Worm (Caenorhabditis elegans): ENCODE results near the gene C01G12.5.
"Not testable (repeated sequence)": the region's sequence is repeated elsewhere in the genome, so short reads cannot be mapped to it uniquely, and the experiment has no call there.

Gene C01G12.5

DNA sequence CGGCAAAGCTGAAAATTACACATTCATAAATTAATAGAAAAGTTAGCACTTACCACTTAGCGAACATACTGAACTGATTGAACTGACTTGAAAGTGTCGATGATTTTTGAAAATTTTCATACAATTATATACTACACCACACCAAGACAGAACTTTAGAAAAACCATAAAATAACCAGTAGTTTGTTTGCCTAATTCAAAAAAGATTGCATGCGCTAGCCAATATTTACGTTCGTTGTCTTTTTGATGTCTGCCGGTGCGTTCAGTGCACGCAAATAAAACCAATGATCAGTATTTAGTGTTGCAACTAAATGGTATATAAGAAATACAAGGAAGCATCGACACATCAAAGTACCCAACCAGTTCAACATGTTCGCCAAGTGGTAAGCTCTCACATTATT is 6.8 kb downstream of the C01G12.5 start, which contains the start of the genes nspb-8 and nspb-9:
TSS of gene nspb-8 (minus strand) at position 101 of the 400 bp plus-strand sequence.
TSS of gene nspb-9 (plus strand) at position 311 of the 400 bp plus-strand sequence.
- no peak for TF ChIP-seq unc-62 (GFP tag; optimal IDR thresholded peaks at IDR 0.05)

DNA sequence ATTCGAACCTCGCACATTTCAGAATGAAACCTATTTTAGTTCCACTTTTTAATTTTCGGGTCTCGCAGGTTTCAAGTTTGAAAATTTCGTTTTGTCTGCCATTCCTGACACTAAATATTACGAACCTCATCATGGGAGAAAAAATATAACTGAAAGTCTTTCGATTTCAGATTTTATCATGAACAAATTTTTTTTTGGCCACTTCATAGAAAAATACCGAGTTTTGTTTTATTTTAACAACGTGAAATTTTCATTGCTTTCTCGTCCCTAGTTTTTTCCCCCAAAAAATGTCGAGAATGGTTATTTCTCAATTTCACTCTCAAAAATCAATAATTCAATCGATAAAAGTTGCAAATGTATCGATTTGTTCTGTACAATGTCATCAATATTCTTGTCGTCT is 8.6 kb downstream of the C01G12.5 start, which contains the start of gene C01G12.9:
TSS of gene C01G12.9 (plus strand) at position 301 of the 400 bp plus-strand sequence.
- no peak for TF ChIP-seq unc-62 (GFP tag; optimal IDR thresholded peaks at IDR 0.05)

DNA sequence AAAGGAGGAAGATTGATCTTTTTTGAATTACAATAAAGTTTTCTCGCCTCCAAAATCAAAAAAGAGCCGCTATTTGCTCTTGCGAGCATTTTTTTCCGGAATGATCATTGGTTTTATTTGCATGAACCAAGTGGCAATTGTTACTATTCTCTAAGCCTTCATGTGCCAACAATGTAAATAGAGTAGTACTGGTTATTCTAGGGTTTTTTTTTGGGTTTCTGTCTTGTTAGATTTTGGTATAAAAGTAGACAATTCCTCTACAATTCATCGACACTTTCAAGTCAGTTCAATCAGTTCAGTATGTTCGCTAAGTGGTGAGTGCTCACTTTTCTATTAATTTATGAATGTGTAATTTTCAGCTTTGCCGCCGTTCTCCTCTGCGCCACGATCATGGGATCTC is 9.3 kb downstream of the C01G12.5 start, which contains the start of gene nspb-7:
TSS of gene nspb-7 (plus strand) at position 301 of the 400 bp plus-strand sequence.
- no peak for TF ChIP-seq unc-62 (GFP tag; optimal IDR thresholded peaks at IDR 0.05)

DNA sequence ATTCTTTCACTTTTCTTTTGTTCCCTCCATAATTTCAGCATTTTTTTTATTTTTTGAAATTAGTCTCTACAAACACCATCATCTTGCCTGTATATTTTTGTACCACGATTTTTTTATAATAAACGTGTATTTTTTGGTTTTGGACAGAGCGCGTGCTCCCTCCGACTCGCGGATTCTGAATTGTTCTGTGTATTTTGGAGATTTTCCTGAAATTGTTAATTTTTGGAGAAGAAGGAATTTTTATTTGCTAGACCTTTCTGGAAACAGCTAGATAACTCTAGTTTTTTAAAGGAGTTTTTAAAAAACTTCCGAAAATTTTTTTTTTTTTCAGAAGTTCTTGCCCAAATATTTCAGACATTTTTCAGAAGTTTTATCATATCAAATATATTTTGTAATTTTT is 10.9 kb downstream of the C01G12.5 start, which contains the start of gene C01G12.13:
TSS of gene C01G12.13 (plus strand) at position 301 of the 400 bp plus-strand sequence.
- no peak for TF ChIP-seq unc-62 (GFP tag; optimal IDR thresholded peaks at IDR 0.05)

DNA sequence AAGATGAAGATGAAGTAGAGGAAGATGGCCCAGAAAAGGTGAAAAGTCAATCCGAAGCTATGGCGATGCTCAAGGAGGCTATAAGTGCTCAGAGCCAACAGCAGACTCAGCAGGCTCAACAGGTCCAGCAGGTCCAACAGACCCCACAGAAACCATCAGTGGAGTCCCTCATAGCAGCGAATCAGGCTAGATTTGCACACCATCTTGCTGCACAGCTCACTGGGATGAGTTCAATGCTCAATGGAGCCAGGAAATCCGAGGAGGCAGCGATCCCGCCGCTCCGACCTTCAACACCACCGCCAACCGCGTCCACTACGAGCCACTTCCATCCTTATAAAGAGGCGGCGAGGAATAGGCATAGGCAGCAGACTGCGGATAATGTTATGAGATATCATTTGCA is 12.5 kb downstream of the C01G12.5 start:
- TF ChIP-seq unc-62 (GFP tag; optimal IDR thresholded peaks at IDR 0.05), result no peak

DNA sequence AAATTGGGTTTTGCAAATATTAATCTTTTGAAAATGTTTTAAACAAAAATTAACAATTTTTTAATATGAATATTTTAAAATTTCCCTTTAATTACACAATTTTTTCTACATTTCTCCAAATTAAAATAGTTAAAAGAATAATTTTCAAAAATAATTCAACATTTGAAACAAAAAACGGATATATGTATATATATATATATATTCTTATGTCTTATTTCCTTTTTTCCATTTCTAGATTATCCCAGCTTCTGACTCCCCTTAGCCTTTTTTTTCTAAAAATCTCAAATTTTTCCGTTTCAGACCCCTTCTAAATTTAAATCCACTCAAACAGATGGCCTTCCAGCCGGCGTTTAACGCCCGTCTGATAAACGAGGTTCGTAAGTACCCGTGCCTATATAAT is 14.0 kb downstream of the C01G12.5 start, which contains the start of gene madf-5:
TSS of gene madf-5 (plus strand) at position 301 of the 400 bp plus-strand sequence.
- no peak for TF ChIP-seq unc-62 (GFP tag; optimal IDR thresholded peaks at IDR 0.05)

DNA sequence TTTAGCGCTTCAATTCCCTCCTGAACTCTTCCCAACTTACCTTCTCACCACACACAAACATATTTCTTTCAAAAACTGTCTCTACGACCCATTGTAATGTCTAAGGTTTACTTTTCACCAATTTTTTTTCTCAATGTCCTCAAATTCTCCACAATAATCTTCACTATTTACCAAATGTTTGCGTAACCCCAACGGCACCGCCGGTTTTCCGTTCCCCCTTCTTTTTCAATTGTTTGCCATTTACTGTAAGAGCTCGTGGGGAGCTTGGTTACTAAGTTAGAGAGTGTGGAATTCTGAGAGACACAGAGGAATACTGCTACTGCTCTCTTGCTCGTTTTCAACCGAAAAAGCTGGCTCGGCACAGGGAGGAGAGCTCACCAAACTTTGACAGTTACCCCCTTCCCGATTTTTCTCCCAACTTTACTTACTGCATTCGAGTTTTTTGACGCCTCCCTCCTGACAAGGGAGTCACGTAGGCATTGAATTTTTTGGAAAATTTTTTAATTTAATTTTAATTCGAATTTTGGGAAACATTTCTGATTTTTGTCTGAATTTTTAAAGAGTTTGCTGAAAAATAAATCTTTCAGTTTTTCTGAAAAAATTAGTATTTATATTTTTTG is 16.7 kb downstream of the C01G12.5 start:
- no peak for TF ChIP-seq unc-62 (GFP tag; optimal IDR thresholded peaks at IDR 0.05)

DNA sequence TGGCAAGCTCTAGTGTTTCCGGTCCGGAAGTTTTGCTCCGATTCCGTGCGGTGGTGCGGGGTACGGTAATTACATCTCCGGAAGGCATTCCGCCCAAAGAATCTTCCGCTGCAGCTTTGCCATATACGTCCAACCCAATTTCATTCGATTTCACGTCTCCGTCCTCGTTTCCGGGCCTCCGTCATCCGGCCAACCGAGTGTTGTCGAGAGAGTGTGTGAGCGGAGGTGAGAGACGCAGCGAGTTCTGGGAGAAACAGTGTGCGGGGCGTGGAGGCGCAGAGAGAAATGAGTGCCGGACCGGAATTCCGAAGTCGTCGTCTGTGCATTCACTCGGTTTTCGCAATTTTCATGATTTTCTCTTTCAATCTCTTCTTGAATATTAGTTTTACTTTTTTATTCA is 18.0 kb downstream of the C01G12.5 start:
- TF ChIP-seq unc-62 (GFP tag; optimal IDR thresholded peaks at IDR 0.05), result no peak

DNA sequence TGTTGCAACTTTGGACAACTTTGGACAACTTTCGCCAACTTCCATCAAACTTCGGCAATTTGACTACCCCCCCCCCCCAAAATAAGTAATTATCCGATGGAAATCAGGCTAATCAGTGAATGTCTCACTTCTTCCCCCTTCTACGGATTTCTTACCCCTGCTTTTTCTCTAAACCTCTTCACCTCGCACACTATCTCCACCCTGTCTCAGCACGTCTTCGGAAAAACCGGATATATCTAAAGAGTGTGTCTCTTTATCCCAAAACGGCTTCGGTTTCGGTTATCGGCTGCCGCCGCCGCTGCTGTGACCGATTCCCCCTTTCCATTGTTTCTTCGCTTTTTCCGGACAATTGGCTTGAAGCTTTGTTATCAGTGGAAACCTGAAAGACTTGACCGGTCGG is 19.5 kb downstream of the C01G12.5 start:
- no peak for TF ChIP-seq unc-62 (GFP tag; optimal IDR thresholded peaks at IDR 0.05)

DNA sequence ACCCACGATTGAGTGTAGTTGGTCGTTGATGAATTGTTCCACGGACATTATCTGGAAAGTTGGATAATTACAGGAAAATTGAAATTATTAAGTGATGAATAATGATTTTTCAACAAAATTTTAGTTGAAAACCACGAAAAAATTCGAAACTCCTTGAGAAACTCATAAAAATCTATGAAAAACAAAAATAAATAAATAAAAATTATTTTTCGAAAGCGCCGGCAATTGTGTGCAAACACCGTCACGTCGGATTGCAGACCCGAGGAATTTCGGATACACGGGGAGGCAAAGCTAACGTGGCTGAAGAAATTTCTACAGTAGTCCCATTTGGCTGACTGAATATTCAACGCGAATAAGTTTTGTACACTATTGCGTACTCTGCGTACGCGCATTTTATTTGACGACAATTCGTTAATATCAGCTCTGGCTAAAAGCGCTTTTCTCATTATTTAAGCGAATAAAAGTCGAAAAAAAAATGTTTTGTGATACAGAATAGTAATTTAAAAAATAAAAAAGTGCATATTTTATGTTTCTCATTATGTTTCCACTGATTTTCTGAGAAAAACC is 25.7 kb downstream of the C01G12.5 start, which contains the start of gene mog-4:
TSS of gene mog-4 (minus strand) at position 51 of the 567 bp plus-strand sequence.
- TF ChIP-seq unc-62 (GFP tag; optimal IDR thresholded peaks at IDR 0.05), result not testable (repeated sequence)

DNA sequence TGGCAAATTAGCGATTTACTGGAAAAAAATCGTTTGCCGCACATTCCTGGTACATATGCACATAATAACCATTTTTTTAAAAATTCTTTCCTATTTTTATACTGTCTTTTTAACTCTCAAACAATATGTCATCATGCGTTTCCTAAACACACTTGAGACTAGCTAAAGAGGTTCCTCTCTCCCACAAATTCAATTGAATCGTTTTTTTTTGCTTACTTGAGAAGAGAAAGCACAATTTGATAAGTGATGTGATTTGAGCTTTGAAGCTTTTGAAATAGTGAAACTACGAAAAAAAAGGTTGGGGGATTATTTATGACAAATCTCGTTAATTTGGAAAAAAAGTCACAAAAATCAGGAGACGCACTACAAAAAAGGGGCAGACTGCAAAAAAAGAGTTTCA is 32.3 kb downstream of the C01G12.5 start:
- no peak for TF ChIP-seq unc-62 (GFP tag; optimal IDR thresholded peaks at IDR 0.05)

DNA sequence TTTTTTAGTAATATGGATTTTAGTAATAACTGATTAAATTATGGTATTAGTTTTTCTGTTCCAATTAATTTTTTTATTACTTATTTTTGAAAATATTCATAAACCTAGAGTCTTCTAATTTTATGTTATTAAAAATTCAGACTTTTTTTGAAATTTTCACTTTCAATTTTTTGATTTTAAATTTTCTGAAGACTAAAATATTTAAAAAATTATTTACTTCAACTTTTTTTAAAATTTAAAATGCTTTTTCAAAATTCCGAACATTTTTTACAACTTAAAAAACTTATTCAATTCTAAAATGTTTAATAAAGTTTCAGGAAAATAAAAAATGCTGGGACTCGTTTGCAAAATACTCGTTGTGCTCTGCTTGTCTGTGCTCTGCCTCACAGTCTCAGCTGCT is 36.7 kb downstream of the C01G12.5 start, which contains the start of gene nlp-41:
TSS of gene nlp-41 (plus strand) at position 301 of the 400 bp plus-strand sequence.
- TF ChIP-seq unc-62 (GFP tag; optimal IDR thresholded peaks at IDR 0.05), result no peak

DNA sequence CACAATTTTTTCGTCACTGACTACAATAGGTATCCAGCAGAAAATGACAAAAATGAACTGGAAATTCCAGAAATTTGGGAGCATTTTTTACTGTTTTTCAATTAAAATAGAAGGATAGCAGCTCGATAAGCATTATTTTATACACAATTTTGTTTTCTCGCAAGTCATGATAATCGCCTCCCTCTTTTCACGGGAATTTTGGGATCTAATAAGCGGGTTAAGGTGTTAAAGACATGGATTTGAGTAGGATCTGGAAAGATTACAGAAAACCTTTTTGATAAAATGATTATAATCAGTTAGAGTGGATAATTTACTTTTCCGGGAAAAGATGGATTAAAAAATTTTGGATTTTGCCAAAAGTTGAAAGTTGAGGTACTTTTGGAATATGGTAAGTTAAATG is 38.6 kb downstream of the C01G12.5 start, which contains the start of gene gcy-29:
TSS of gene gcy-29 (minus strand) at position 101 of the 400 bp plus-strand sequence.
- no peak for TF ChIP-seq unc-62 (GFP tag; optimal IDR thresholded peaks at IDR 0.05)

DNA sequence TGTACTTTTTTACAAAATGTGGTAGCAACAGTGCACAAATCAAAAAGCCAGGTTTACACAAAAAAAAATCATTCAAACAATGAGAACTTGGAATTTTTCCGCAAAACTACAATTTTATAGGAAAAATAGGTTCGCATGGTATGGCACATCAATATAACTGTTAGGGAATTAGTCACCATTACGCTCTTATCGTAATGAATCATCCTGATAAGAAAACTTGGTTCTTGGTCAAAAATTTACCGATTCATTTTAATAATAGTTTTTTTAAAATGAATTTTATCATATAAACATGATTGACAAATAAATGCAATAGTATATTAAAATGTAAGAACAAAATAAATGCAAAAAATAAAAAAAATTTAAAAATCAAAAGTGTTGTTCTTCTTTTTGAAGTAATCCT is 46.8 kb downstream of the C01G12.5 start:
- TF ChIP-seq unc-62 (GFP tag; optimal IDR thresholded peaks at IDR 0.05), result no peak

DNA sequence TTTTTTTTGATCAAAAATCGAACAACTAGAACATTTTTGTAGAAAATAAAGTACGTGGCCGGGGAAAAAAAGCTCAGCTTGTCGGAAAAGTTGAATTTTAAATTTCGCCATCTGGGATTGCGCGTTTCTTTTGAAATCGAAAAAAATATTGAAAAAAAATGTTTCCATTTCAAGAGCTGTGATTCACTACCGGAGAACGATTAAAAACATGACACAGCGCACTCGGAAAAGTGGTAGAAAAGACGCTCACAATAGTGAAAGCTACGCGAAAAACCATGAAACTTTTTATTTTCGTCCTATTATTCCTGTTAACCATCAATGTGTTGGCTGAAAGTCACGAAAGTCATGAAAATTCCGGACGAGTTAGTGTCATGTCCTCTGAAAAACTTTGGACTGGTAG is 49.6 kb downstream of the C01G12.5 start, which contains the start of the genes clec-147 and C04H5.7:
TSS of gene clec-147 (minus strand) at position 101 of the 400 bp plus-strand sequence.
TSS of gene C04H5.7 (plus strand) at position 219 of the 400 bp plus-strand sequence.
- TF ChIP-seq unc-62 (GFP tag; optimal IDR thresholded peaks at IDR 0.05), result no peak

Measured in whole organism, dauer.